Worm (Caenorhabditis elegans): ENCODE measurements around the gene subs-4.

Gene subs-4

DNA sequence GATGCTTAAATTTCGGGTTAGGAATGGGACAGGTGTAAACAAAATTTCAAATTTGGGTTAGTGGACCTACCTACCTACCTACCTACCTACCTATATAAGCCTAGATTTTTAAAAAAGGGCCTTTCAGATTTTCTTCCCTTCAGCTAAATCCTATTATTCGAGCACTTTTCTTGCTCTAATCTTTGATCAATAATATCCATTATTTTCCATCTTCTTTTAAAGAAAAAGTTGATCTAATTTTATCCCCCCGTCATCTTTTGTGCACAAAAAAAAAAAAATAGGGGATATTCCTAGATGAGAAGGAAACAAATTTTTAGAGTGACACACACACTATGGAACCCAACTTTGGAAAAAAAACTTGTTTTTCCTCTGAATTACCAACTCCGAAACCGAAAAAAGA, 8.8 kb downstream of the subs-4 start:
- TF ChIP-seq him-1 (tag; optimal IDR thresholded peaks at IDR 0.05) (no peak), dao-5 (tag; optimal IDR thresholded peaks at IDR 0.05) (no peak), W03F9.2 (tag; optimal IDR thresholded peaks at IDR 0.05) (no peak)

DNA sequence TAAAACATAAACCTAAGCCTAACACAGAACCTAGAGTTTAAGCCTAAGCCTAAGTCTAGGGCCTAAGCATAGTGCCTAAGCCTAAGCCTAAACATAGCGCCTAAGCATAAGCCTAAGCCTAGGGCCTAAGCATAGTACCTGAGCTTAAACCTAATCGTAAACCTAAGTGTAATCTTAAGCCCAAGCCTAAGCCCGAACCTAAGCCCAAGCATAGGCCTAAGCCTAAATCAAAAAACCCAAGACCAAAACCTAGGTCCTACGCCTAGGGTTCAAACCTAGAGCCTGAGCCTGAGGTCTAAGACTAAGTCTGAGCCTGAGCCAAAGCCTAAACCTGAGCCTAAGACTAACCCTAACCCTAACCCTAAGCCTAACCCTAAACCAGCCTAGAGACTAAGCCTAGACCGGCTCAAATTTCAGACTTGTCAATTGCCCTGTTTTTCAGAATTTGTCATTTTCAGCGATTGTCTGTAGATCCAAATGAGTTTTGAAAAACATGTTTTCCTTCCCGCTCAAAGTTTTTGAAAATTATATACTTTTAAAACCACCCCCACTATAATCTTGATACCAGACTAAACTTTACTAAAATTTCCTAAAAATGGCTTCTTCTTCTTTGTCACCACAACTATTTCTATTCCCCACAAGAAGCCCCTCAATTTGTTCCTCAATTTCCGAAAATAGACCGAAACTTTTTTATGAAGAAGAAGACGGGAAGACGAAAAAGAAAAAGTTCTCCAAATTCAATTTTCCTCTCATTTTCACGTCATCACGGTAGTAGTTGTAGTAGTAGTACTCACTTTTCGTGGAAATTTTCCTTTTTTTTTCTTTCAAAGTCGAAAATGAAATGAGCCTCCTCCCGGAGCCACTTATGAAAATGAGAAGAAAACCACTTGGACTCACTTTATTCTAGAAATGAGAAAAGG, 9.8 kb downstream of the subs-4 start:
- TF ChIP-seq W03F9.2 (tag; optimal IDR thresholded peaks at IDR 0.05) (no peak), him-1 (tag; optimal IDR thresholded peaks at IDR 0.05) (no peak), dao-5 (tag; optimal IDR thresholded peaks at IDR 0.05) (no peak)

DNA sequence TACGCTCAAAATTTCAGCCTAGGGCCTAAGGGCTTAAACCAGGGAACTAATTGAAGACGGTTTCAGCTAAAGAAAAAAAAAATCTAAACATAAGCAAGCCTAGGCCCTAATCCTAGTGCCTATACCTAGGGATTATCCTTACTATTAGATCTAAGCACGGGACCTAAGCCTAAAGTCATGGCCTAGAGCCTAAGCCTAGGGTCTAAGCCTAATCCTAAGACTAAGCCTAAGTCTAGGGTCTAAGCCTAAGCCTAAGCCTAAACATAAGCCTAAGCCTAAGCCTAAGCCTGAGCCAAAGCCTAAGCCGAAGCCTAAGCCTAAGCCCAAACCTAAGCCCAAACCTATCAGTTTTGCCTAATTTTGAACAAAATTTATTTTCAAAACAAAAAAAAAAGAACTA, 10.7 kb downstream of the subs-4 start:
- no peak for TF ChIP-seq W03F9.2 (tag; optimal IDR thresholded peaks at IDR 0.05)

DNA sequence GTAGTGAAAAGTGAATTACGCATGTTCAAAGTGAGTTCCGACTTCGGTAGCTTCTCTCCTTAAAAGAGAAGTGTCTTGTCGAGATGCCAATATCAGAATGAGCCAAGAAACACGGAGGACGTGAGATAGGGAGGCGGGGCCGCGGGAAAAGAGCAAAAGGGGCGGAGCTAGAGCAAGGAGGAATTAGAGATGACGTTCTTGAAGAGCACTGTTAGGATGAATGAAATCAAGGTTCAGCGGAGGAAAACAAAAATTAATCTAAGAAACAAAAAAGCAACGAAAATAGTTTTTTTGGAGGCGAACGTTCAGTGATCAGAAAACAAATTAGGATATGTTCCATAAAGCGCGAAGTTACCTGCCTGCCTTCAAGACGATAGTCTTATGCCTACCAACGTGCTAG, 11.1 kb downstream of the subs-4 start, which contains the start of gene nlp-21:
Gene nlp-21 (minus strand): TSS at position 101 of the 400 bp plus-strand sequence.
- TF ChIP-seq W03F9.2 (tag; optimal IDR thresholded peaks at IDR 0.05) (no peak), dao-5 (tag; optimal IDR thresholded peaks at IDR 0.05) (no peak)

DNA sequence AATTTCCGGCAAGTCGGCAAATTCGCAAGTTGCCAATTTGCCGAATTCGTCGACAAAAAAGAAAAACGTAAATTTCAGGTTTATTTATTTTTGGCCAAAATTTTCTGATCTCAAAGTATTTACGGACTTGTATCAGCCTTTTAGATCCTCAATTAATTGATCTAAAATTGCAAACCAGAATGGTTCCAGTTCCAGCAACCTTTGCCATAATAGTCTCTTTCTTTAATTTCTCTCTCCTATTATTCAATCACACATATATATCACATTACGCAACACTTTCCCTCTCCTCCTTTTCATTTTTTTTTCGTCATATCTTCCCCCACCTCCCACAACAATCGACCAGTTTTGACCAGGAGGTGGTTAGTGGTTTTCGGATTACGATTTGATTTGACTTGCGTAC, 15.5 kb downstream of the subs-4 start, which contains the start of gene Y47D3B.3:
Gene Y47D3B.3 (plus strand): TSS at position 301 of the 400 bp plus-strand sequence.
- TF ChIP-seq him-1 (tag; optimal IDR thresholded peaks at IDR 0.05) (no peak), dao-5 (tag; optimal IDR thresholded peaks at IDR 0.05) (no peak), W03F9.2 (tag; optimal IDR thresholded peaks at IDR 0.05) (no peak)

DNA sequence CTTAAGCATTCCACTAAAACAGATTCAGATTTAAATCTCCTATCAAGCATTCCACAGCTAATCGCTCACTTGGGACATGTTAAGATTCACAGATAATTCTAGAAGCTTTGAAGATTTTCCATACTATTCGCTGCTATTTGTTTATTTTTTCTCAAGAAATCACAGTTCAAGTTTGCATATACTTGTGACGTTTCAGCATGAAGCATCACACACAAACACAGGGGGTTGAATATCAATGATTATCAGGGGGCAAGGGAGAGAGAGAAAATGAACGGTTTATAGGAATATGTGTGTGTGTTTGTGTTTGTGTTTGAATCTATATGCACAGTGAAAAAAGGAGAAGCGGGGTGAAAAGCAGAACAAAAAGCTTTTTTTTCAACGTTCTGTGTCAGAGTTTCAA, 20.7 kb downstream of the subs-4 start, which contains the start of gene Y47D3B.12:
Gene Y47D3B.12 (plus strand): TSS at position 301 of the 400 bp plus-strand sequence.
- TF ChIP-seq W03F9.2 (tag; optimal IDR thresholded peaks at IDR 0.05) = no peak
- TF ChIP-seq dao-5 (tag; optimal IDR thresholded peaks at IDR 0.05) = no peak
- no peak for TF ChIP-seq him-1 (tag; optimal IDR thresholded peaks at IDR 0.05)

DNA sequence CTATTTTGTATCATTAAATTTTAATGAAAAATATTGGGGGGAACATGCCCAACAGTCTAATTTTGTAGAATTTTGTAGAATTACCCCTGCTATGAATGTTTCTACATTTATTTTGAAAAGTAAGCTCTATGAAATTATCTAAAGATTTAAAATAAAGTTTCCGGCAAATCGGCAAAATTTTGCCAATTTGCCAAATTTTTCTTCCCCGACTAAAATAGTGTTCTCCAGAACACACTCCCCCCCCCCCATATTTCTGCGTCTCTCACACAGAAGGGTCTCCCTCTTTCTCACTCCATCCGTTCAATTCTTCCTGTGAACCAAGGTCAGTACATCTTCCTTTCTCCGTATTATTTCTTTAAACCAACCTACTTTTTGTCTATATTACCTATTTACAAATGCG, 23.0 kb downstream of the subs-4 start, which contains the start of gene Y47D3B.4:
Gene Y47D3B.4 (plus strand): TSS at position 301 of the 400 bp plus-strand sequence.
- TF ChIP-seq him-1 (tag; optimal IDR thresholded peaks at IDR 0.05) (no peak), W03F9.2 (tag; optimal IDR thresholded peaks at IDR 0.05) (no peak), dao-5 (tag; optimal IDR thresholded peaks at IDR 0.05) (no peak)

DNA sequence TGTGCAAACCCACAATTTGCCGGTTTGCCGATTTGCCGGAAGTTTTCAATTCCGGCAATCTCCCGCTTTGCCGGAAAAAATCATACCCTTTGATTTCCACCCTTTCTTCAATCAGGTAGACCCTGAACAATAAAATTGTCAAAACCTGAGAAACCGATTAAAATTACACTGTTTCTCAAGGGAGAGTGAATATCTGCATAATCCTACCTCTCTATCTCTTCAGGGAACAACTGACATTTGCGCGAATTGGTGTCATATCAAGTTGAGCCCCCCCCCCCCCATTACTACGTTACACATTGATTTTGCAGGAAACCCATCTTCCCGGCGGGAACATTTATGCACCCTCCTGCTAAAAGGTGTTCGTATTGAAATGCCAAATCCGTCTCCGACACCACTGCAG, 28.4 kb downstream of the subs-4 start, which contains the start of gene twk-31:
Gene twk-31 (plus strand): TSS at position 301 of the 400 bp plus-strand sequence.
- TF ChIP-seq dao-5 (tag; optimal IDR thresholded peaks at IDR 0.05) (no peak), W03F9.2 (tag; optimal IDR thresholded peaks at IDR 0.05) (no peak), him-1 (tag; optimal IDR thresholded peaks at IDR 0.05) (no peak)

DNA sequence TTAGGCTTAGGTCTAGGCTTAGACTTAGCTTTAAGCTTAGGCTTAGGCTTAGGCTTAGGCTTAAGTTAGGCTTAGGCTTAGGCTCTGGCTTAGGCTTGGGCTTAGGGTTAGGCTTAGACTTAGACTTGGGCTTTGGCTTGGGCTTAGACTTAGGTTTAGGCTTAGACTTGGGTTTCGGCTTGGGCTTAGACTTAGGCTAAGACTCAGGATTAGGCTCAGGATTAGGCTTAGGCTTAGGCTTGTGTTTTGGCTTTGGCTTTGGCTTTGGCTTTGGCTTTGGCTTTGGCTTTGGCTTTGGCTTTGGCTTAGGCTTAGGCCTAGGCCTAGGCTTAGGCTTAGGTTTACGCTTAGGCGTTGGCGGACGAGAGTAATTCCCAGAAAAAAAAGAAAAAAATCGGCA, 37.5 kb downstream of the subs-4 start:
- TF ChIP-seq dao-5 (tag; optimal IDR thresholded peaks at IDR 0.05) (no peak), W03F9.2 (tag; optimal IDR thresholded peaks at IDR 0.05) (no peak), him-1 (tag; optimal IDR thresholded peaks at IDR 0.05) (no peak)

DNA sequence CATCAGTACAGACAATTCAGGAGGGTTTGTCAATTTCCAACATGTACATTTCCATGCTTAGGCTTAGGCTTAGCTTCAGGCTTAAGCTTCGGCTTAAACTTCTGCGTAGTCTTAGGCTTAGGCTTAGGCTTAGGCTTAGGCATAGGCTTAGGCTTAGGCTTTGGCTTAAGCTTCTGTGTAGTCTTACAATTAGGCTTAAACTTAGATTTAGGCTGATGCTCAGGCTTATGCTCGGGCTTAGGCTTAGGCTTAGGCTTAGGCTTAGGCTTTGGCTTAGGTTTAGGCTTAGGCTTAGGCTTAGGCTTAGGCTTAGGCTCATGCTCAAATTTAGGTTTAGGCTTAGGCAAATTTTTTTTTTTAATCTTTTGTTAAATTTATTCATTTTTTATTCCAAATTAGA, 42.8 kb downstream of the subs-4 start:
- TF ChIP-seq him-1 (tag; optimal IDR thresholded peaks at IDR 0.05) (no peak), dao-5 (tag; optimal IDR thresholded peaks at IDR 0.05) (no peak), W03F9.2 (tag; optimal IDR thresholded peaks at IDR 0.05) (no peak)

DNA sequence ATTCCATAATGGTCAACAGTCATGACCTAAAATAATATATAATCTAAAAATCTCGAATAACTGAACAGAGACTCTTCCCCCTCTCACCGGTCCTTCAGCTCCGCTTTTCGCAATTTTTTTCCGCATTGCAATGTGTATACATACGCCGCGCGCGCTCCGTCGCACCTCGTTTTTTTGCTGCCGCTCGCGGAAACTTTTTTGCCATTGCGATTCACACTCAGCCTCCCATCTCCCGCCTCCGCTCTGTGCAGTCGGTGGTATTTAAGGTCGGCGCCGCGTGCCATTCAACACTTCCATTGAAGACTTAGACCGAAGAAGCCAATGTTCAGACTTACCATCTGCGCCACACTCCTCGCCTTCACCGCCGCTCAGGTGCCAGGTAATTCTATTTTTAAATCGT, 44.9 kb downstream of the subs-4 start, which contains the start of gene idpc-1:
Gene idpc-1 (plus strand): TSS at position 301 of the 400 bp plus-strand sequence.
- TF ChIP-seq him-1 (tag; optimal IDR thresholded peaks at IDR 0.05) (no peak), W03F9.2 (tag; optimal IDR thresholded peaks at IDR 0.05) (no peak), dao-5 (tag; optimal IDR thresholded peaks at IDR 0.05) (no peak)

DNA sequence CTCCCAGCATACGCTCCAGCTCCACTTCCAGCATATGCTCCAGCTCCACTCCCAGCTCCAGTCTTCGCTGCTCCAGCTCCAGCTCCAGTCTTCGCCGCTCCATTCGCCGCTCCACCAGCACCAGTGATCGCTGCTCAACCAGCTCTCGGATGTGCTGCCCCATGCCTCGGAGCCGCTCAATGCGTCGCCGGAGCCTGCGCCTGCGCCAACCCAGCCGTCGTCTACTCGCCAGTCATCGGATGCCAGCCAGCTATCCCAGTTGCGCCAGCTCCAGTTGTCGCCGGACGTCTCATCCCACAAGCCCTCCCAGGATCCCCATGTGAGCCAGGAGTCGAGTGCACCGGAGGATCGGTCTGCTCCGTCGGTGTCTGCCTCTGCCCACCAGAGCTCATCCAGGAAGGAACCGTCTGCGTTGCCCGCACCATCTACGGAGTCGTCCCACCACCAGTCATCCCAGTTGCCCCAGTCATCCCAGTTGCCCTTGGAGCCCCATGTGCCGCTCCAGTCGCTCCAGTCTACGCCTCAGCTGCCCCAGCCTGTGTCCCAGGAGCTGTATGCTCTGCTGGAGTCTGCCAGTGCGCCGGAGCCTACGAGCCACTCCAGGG, 45.6 kb downstream of the subs-4 start:
- TF ChIP-seq W03F9.2 (tag; optimal IDR thresholded peaks at IDR 0.05) (no peak), him-1 (tag; optimal IDR thresholded peaks at IDR 0.05) (no peak), dao-5 (tag; optimal IDR thresholded peaks at IDR 0.05) (no peak)
